Worm (Caenorhabditis elegans) whole organism, young adult: ENCODE data around the gene srd-8.
A peak's percentile ranks its signal among the peaks of the same experiment; 100 is the strongest.

ENCODE experiments used
- B0261.1 ChIP-seq: sonication (generic microtip); optimal IDR thresholded peaks from 2 replicates; lab custom pipeline; 2016; ENCODE audit warnings: mild to moderate bottlenecking, missing genetic modification characterization, moderate library complexity, missing compliant biosample characterization
- B0336.3 ChIP-seq: fragments of 200-800 bp; sonication (Bioruptor generic); IDR thresholded peaks from 2 replicates; pipeline ENCODE4 v1.3.6; 2022; ENCODE audit warnings: missing genetic modification characterization, missing compliant biosample characterization
- C06A6.2 ChIP-seq: fragments of 200-800 bp; sonication (Bioruptor generic); conservative IDR thresholded peaks from 2 replicates; pipeline ENCODE4 v1.3.6; 2022; ENCODE audit warnings: missing genetic modification characterization, missing compliant biosample characterization
- F10E7.11 ChIP-seq: sonication (generic microtip); optimal IDR thresholded peaks from 2 replicates; lab custom pipeline; 2017; ENCODE audit warnings: mild to moderate bottlenecking, missing genetic modification characterization, moderate library complexity, missing compliant biosample characterization
- F22D6.2 ChIP-seq: sonication (generic microtip); optimal IDR thresholded peaks from 2 replicates; lab custom pipeline; 2016; ENCODE audit warnings: mild to moderate bottlenecking, missing genetic modification characterization, missing compliant biosample characterization
- F23B12.7 ChIP-seq: sonication (generic microtip); optimal IDR thresholded peaks from 2 replicates; lab custom pipeline; 2017; ENCODE audit warnings: missing genetic modification characterization, mild to moderate bottlenecking, missing compliant biosample characterization, antibody characterized with exemption, moderate library complexity; ENCODE audit not compliant: insufficient read depth
- F33H1.4 ChIP-seq: fragments of 200-800 bp; sonication (Bioruptor generic); IDR thresholded peaks from 2 replicates; pipeline ENCODE4 v1.3.6; 2022; ENCODE audit warnings: missing genetic modification reagents, missing genetic modification characterization, missing compliant biosample characterization
- F57C9.4 ChIP-seq: sonication (generic microtip); optimal IDR thresholded peaks from 2 replicates; lab custom pipeline; 2017; ENCODE audit warnings: mild to moderate bottlenecking, missing genetic modification characterization, missing compliant biosample characterization
- T07F8.4 ChIP-seq: sonication (generic microtip); optimal IDR thresholded peaks from 2 replicates; lab custom pipeline; 2016; ENCODE audit warnings: mild to moderate bottlenecking, missing genetic modification characterization, moderate library complexity, missing compliant biosample characterization
- Y53G8AR.9 ChIP-seq: fragments of 200-800 bp; sonication (Bioruptor generic); conservative IDR thresholded peaks from 2 replicates; pipeline ENCODE4 v1.3.6; 2022; ENCODE audit warnings: missing genetic modification reagents, missing genetic modification characterization, missing compliant biosample characterization
- Y56A3A.18 ChIP-seq: fragments of 200-800 bp; sonication (Bioruptor generic); IDR thresholded peaks from 2 replicates; pipeline ENCODE4 v1.3.6; 2022; ENCODE audit warnings: missing genetic modification reagents, missing genetic modification characterization, missing compliant biosample characterization
- Y79H2A.3 ChIP-seq: fragments of 200-800 bp; sonication (Bioruptor generic); conservative IDR thresholded peaks from 2 replicates; pipeline ENCODE4 v1.3.6; 2022; ENCODE audit warnings: missing genetic modification reagents, missing genetic modification characterization, missing compliant biosample characterization
- atf-7 ChIP-seq: sonication (generic microtip); optimal IDR thresholded peaks from 2 replicates; lab custom pipeline; 2017; ENCODE audit warnings: mild to moderate bottlenecking, missing genetic modification characterization, missing compliant biosample characterization
- attf-6 ChIP-seq: fragments of 200-800 bp; sonication (Bioruptor generic); IDR thresholded peaks from 2 replicates; pipeline ENCODE4 v1.3.6; 2022; ENCODE audit warnings: missing genetic modification reagents, missing genetic modification characterization, missing compliant biosample characterization
- bed-1 ChIP-seq: fragments of 200-800 bp; sonication (Bioruptor generic); IDR thresholded peaks from 2 replicates; pipeline ENCODE4 v1.3.6; 2022; ENCODE audit warnings: missing genetic modification reagents, missing genetic modification characterization, missing compliant biosample characterization
- bed-2 ChIP-seq: fragments of 200-800 bp; sonication (Bioruptor generic); IDR thresholded peaks from 2 replicates; pipeline ENCODE4 v1.3.6; 2022; ENCODE audit warnings: missing genetic modification reagents, missing genetic modification characterization, missing compliant biosample characterization
- cebp-2 ChIP-seq: fragments of 200-800 bp; sonication (Bioruptor generic); IDR thresholded peaks from 2 replicates; pipeline ENCODE4 v1.3.6; 2022; ENCODE audit warnings: missing genetic modification characterization, missing compliant biosample characterization
- dox-1 ChIP-seq: fragments of 200-800 bp; sonication (Bioruptor generic); IDR thresholded peaks from 2 replicates; pipeline ENCODE4 v1.3.6; 2022; ENCODE audit warnings: missing genetic modification reagents, missing genetic modification characterization, missing compliant biosample characterization
- dpl-1 ChIP-seq: fragments of 150-350 bp; optimal IDR thresholded peaks from 2 replicates; lab custom pipeline; 2014; ENCODE audit warnings: missing biosample characterization, missing genetic modification reagents, missing genetic modification characterization
- ekl-4 ChIP-seq: fragments of 200-800 bp; sonication (Bioruptor generic); IDR thresholded peaks from 2 replicates; pipeline ENCODE4 v1.3.6; 2022; ENCODE audit warnings: missing genetic modification reagents, missing genetic modification characterization, missing compliant biosample characterization
- gei-17 ChIP-seq: fragments of 200-800 bp; sonication (Bioruptor generic); optimal IDR thresholded peaks from 2 replicates; lab custom pipeline; 2018; ENCODE audit warnings: mild to moderate bottlenecking, missing genetic modification characterization, missing compliant biosample characterization
- hlh-12 ChIP-seq: sonication (generic microtip); optimal IDR thresholded peaks from 2 replicates; lab custom pipeline; 2016; ENCODE audit warnings: missing genetic modification characterization, missing compliant biosample characterization
- lin-26 ChIP-seq: fragments of 200-800 bp; sonication (Bioruptor generic); IDR thresholded peaks from 2 replicates; pipeline ENCODE4 v1.3.6; 2022; ENCODE audit warnings: missing genetic modification reagents, missing genetic modification characterization, missing compliant biosample characterization
- lin-40 ChIP-seq: sonication (generic microtip); optimal IDR thresholded peaks from 2 replicates; lab custom pipeline; 2016; ENCODE audit warnings: missing genetic modification characterization, mild to moderate bottlenecking, missing compliant biosample characterization, missing genotype, missing genetic modification reagents
- lin-54 ChIP-seq: fragments of 200-800 bp; sonication (Bioruptor generic); optimal IDR thresholded peaks from 2 replicates; lab custom pipeline; 2018; ENCODE audit warnings: mild to moderate bottlenecking, missing genetic modification characterization, missing compliant biosample characterization
- lsl-1 ChIP-seq: fragments of 200-800 bp; sonication (Bioruptor generic); optimal IDR thresholded peaks from 2 replicates; lab custom pipeline; 2018; ENCODE audit warnings: mild to moderate bottlenecking, missing genetic modification characterization, moderate library complexity, missing compliant biosample characterization
- madf-10 ChIP-seq: sonication (generic microtip); optimal IDR thresholded peaks from 2 replicates; lab custom pipeline; 2016; ENCODE audit warnings: mild to moderate bottlenecking, missing genetic modification characterization, missing compliant biosample characterization
- mcd-1 ChIP-seq: fragments of 200-800 bp; sonication (Bioruptor generic); IDR thresholded peaks from 2 replicates; pipeline ENCODE4 v1.3.6; 2022; ENCODE audit warnings: missing genetic modification reagents, missing genetic modification characterization, missing compliant biosample characterization
- nfya-1 ChIP-seq: sonication (generic microtip); optimal IDR thresholded peaks from 2 replicates; lab custom pipeline; 2017; ENCODE audit warnings: antibody characterized with exemption, missing compliant biosample characterization, missing genetic modification characterization, borderline replicate concordance; ENCODE audit not compliant: insufficient read depth
- nhr-80 ChIP-seq: sonication (generic microtip); optimal IDR thresholded peaks from 2 replicates; lab custom pipeline; 2016; ENCODE audit warnings: missing genetic modification characterization, missing compliant biosample characterization
- nhr-90 ChIP-seq: sonication (generic microtip); optimal IDR thresholded peaks from 2 replicates; lab custom pipeline; 2016; ENCODE audit warnings: missing genotype, mild to moderate bottlenecking, missing genetic modification characterization, missing compliant biosample characterization
- pha-4 ChIP-seq: fragments of 150-350 bp; sonication (generic microtip); optimal IDR thresholded peaks from 2 replicates; lab custom pipeline; 2014; ENCODE audit warnings: missing biosample characterization, missing genetic modification reagents, missing genetic modification characterization
- rpc-1 ChIP-seq, 2 experiments: fragments of 150-350 bp in 1 of 2; sonication (generic microtip) in 1 of 2; optimal IDR thresholded peaks; 2 replicates each; lab custom pipeline; 2014 to 2018; ENCODE audit warnings: missing biosample characterization in 1 of 2, missing genetic modification characterization in 1 of 2, missing genetic modification reagents in 1 of 2, missing genotype in 1 of 2
- unc-130 ChIP-seq: sonication (generic microtip); optimal IDR thresholded peaks from 2 replicates; lab custom pipeline; 2016; ENCODE audit warnings: missing genetic modification reagents, missing genetic modification characterization, missing compliant biosample characterization
- xnd-1 ChIP-seq: sonication (generic microtip); optimal IDR thresholded peaks from 2 replicates; lab custom pipeline; 2016; ENCODE audit warnings: missing genotype, missing genetic modification reagents, missing genetic modification characterization, missing compliant biosample characterization
- ztf-26 ChIP-seq: sonication (generic microtip); optimal IDR thresholded peaks from 2 replicates; lab custom pipeline; 2017; ENCODE audit warnings: missing genetic modification characterization, missing compliant biosample characterization

The srd-8 gene

DNA sequence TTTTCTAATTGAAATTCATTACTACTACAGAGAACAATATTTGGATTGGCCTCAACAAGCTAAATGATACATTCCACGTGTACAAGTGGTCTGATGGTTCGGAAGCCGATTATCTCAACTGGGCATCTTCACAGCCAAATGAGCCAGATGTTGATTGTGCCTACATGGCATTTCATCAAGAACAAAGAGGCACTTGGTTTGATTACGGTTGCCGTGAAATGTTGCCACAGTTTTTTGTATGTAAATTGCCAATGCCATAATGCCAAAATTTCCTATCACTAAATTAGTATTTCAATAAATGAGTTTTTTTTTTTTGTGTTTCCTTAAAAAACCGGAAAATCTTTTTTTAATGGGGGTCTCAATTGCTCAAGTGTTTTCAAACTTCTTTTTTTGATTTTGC lies 9.3 kb upstream of the srd-8 start:
- TF ChIP-seq bed-2 (GFP tag; lab: Robert Waterston, UW) (no peak), mcd-1 (GFP tag; lab: Robert Waterston, UW) (no peak), Y53G8AR.9 (GFP tag; lab: Robert Waterston, UW) (no peak), bed-1 (GFP tag; lab: Robert Waterston, UW) (no peak), ekl-4 (GFP tag; lab: Robert Waterston, UW) (no peak), hlh-12 (tag; lab: Kevin White, UChicago) (no peak), gei-17 (GFP tag; lab: Kevin White, UChicago) (no peak), lin-40 (tag; lab: Kevin White, UChicago) (no peak), Y79H2A.3 (GFP tag; lab: Robert Waterston, UW) (no peak), pha-4 (no peak), nhr-90 (no peak), attf-6 (GFP tag; lab: Robert Waterston, UW) (no peak), F23B12.7 (tag; lab: Kevin White, UChicago) (no peak)

DNA sequence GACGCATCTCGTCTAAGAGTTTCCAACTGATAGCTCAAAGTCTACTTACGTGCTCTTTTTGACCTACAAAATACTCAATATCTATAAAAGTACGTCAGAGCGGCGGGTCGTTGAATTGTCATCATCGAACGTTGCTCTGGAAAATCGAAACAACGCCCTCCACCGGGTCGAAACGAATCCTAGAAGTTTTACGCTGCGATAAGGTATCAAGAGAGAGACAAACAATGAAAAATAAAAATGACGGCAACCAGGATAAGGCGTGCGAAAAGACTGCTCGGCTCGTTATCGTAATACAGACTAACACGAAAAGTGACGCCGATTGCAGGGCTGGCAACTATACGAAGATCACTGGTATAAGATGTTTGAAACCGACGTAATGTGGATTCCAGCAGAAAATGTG lies 8.8 kb upstream of the srd-8 start:
- TF ChIP-seq dox-1 (GFP tag; lab: Robert Waterston, UW) = peak; percentile 59; the same call in 1 of the 2 replicates
- TF ChIP-seq C06A6.2 (GFP tag; lab: Robert Waterston, UW) = no peak
- peak; percentile 92 for TF ChIP-seq nhr-80 (tag; lab: Kevin White, UChicago)
- peak; percentile 65 for TF ChIP-seq pha-4
- no peak for TF ChIP-seq F22D6.2 (tag; lab: Kevin White, UChicago)
- TF ChIP-seq nfya-1 (tag; lab: Kevin White, UChicago) = no peak
- TF ChIP-seq madf-10 = peak; percentile 38
- TF ChIP-seq F57C9.4 (tag; lab: Kevin White, UChicago) = no peak
- TF ChIP-seq Y56A3A.18 (GFP tag; lab: Robert Waterston, UW) = no peak
- no peak for TF ChIP-seq cebp-2 (GFP tag; lab: Robert Waterston, UW)
- TF ChIP-seq lsl-1 = no peak
- no peak for TF ChIP-seq lin-54 (GFP tag; lab: Kevin White, UChicago)
- no peak for TF ChIP-seq lin-26 (GFP tag; lab: Robert Waterston, UW)
- no peak for TF ChIP-seq unc-130
- TF ChIP-seq dpl-1 (GFP tag; lab: Kevin White, UChicago) = no peak
- no peak for TF ChIP-seq F33H1.4 (GFP tag; lab: Robert Waterston, UW)
- TF ChIP-seq atf-7 = peak; percentile 38
- no peak for TF ChIP-seq B0261.1 (tag; lab: Kevin White, UChicago)
- TF ChIP-seq mcd-1 (GFP tag; lab: Robert Waterston, UW) = 0 out of 2 replicates have a peak, but pooled peaks have one; percentile 6
- 0 out of 2 replicates have a peak, but pooled peaks have one; percentile 41 for TF ChIP-seq Y53G8AR.9 (GFP tag; lab: Robert Waterston, UW)
- no peak for TF ChIP-seq bed-2 (GFP tag; lab: Robert Waterston, UW)
- TF ChIP-seq F10E7.11 (tag; lab: Kevin White, UChicago) = no peak
- peak; percentile 21 for TF ChIP-seq nhr-90
- no peak for TF ChIP-seq ztf-26
- TF ChIP-seq, all 124 proteins: peak for 8

DNA sequence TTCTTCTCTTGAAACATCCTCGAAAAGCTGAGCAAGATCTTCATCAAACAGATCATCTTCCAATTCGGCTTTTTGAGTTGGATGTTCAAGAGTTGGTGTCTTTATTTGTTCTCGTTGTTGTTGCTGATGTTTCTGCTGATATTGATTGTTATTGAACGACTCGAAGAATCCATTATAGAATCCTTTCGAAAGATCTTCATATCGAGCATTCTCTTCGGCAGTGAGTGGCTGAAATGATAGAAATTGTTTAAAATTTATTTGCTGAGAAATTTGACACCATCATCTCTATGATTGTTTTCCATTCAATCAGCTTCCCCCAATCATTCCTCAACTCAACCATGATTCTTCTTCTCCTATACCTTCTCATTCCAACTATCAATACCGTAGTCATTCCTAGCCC lies 8.2 kb upstream of the srd-8 start, which contains the start of gene clec-178:
clec-178 (plus strand) TSS at position 301 of the 400 bp plus-strand sequence.
- TF ChIP-seq T07F8.4 (tag; lab: Kevin White, UChicago) (no peak), Y56A3A.18 (GFP tag; lab: Robert Waterston, UW) (peak; percentile 42; the same call in 1 of the 2 replicates)

DNA sequence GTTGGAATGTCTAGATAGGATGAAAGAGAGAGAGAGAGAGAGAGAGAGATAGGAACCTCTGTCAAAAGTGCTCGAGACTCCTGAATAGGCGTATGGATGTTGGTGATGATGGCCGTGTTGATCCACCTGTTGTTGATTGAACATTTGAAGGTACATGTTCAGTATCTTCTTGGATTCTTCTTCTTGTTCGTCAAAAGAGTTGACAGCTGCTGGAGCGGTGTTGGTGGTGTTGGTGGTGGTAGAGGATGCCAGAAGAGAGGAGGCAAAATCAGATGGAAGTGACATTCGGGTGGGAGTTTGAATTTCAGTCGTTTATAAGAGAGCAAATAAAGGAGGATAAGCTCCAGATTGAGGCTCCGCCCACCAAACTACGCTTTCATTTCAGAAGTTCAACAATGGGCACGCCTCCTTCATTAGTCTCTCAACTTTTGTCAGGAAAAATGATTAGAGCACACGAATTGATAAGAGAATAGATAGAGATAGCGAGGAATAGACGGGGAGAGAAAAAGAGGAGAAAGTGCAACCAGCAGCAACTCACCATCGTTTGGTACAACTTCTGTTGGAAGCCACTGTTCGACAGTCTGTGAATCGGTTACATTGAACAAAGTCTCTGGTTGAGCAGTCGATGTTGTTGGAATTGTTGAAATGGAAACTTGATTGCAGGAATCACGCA lies 7.5 kb upstream of the srd-8 start:
- no peak for TF ChIP-seq rpc-1 (optimal IDR thresholded peaks at IDR 0.05; lab: Kevin White, UChicago)
- TF ChIP-seq rpc-1 (tag; optimal IDR thresholded peaks at IDR 0.05; lab: Kevin White, UChicago) = no peak
- peak; percentile 43 for TF ChIP-seq nhr-80 (tag; lab: Kevin White, UChicago)
- no peak for TF ChIP-seq xnd-1 (tag; lab: Kevin White, UChicago)
- no peak for TF ChIP-seq B0336.3 (GFP tag; lab: Robert Waterston, UW)
- TF ChIP-seq T07F8.4 (tag; lab: Kevin White, UChicago) = no peak
